Fruit fly (Drosophila melanogaster) whole organism: ENCODE results near the gene DIP-iota.

Experiments
- CG8478 ChIP-seq: fragments of >200 bp; optimal IDR thresholded peaks from 2 replicates; lab custom pipeline; 2018; ENCODE audit warnings: inconsistent platforms
- pan ChIP-seq: fragments of >200 bp; optimal IDR thresholded peaks from 2 replicates; lab custom pipeline; 2017
- usp ChIP-seq: fragments of >200 bp; optimal IDR thresholded peaks from 2 replicates; lab custom pipeline; 2017; ENCODE audit warnings: missing biosample characterization, missing genetic modification characterization, mixed read lengths

- TF ChIP-seq CG8478: no peak
- no peak for TF ChIP-seq usp
- TF ChIP-seq pan (lab: Kevin White, UChicago): no peak
These were observed 10.7 kb downstream of the DIP-iota start, which contains the start of gene CG11050 for dm6 chr2L:6610683-6611373.
